Fruit fly (Drosophila melanogaster): Measurements from ENCODE around the gene lectin-21Ca.

lectin-21Ca gene

dm6 chr2L:636507-636906 lies 12.1 kb downstream of the lectin-21Ca start (continued):
- peak; percentile 0 for TF ChIP-seq CG8632 (GFP tag; optimal IDR thresholded peaks at IDR 0.05)
- TF ChIP-seq OdsH (GFP tag; optimal IDR thresholded peaks at IDR 0.05) = peak; percentile 33
- TF ChIP-seq fd85E (GFP tag; optimal IDR thresholded peaks at IDR 0.05) = no peak
- TF ChIP-seq CG11762 (GFP tag; optimal IDR thresholded peaks at IDR 0.05; ENCODE audit: insufficient read depth) = no peak
- no peak for TF ChIP-seq CG8319 (GFP tag; optimal IDR thresholded peaks at IDR 0.05)
- no peak for TF ChIP-seq CG6276 (GFP tag; optimal IDR thresholded peaks at IDR 0.05)
- TF ChIP-seq cyc (GFP tag; optimal IDR thresholded peaks at IDR 0.05) = peak; percentile 25
- no peak for TF ChIP-seq CG7368 (GFP tag; optimal IDR thresholded peaks at IDR 0.05)
- TF ChIP-seq svp (GFP tag) = peak; percentile 62
- TF ChIP-seq CG1621 (tag; optimal IDR thresholded peaks at IDR 0.05) = no peak
- TF ChIP-seq CG6163 (GFP tag; IDR thresholded peaks at IDR 0.05) = peak; percentile 68
- TF ChIP-seq CG3919 (GFP tag; optimal IDR thresholded peaks at IDR 0.05) = peak; percentile 55
- no peak for TF ChIP-seq CG4318 (GFP tag; optimal IDR thresholded peaks at IDR 0.05)
- TF ChIP-seq Sox102F (GFP tag; optimal IDR thresholded peaks at IDR 0.05) = peak; percentile 46
- TF ChIP-seq Gug (GFP tag; IDR thresholded peaks at IDR 0.05) = no peak
- no peak for TF ChIP-seq CG34406 (GFP tag; optimal IDR thresholded peaks at IDR 0.05)
- TF ChIP-seq net (GFP tag; optimal IDR thresholded peaks at IDR 0.05) = no peak
- TF ChIP-seq CG15336 (GFP tag; IDR thresholded peaks at IDR 0.05) = no peak
- TF ChIP-seq dac (GFP tag; optimal IDR thresholded peaks at IDR 0.05) = no peak
- TF ChIP-seq esn (GFP tag; optimal IDR thresholded peaks at IDR 0.05) = peak; percentile 48
- TF ChIP-seq Hr4 (GFP tag; optimal IDR thresholded peaks at IDR 0.05) = no peak
- TF ChIP-seq eg (GFP tag; IDR thresholded peaks at IDR 0.05) = no peak
- TF ChIP-seq CG3032 (tag; optimal IDR thresholded peaks at IDR 0.05) = no peak
- no peak for TF ChIP-seq CG11294 (GFP tag; IDR thresholded peaks at IDR 0.05)

dm6 chr2L:646523-646922 lies 22.1 kb downstream of the lectin-21Ca start:
- TF ChIP-seq Hr38 (GFP tag; optimal IDR thresholded peaks at IDR 0.05) = no peak
- peak; percentile 80 for TF ChIP-seq CG10631 (GFP tag; optimal IDR thresholded peaks at IDR 0.05)
- no peak for TF ChIP-seq vri (GFP tag; optimal IDR thresholded peaks at IDR 0.05)
- peak; percentile 77 for TF ChIP-seq Ets96B (tag; optimal IDR thresholded peaks at IDR 0.05)
- TF ChIP-seq CG34406 (GFP tag; optimal IDR thresholded peaks at IDR 0.05) = peak; percentile 2
- peak; percentile 72 for TF ChIP-seq CG6808 (GFP tag; optimal IDR thresholded peaks at IDR 0.05)
- TF ChIP-seq fd59A (GFP tag; optimal IDR thresholded peaks at IDR 0.05) = peak; percentile 73
- TF ChIP-seq net (GFP tag; optimal IDR thresholded peaks at IDR 0.05) = peak; percentile 39
- TF ChIP-seq CG8319 (GFP tag; optimal IDR thresholded peaks at IDR 0.05) = no peak
- peak; percentile 18 for TF ChIP-seq Hr39 (GFP tag; optimal IDR thresholded peaks at IDR 0.05)
- TF ChIP-seq CG1621 (tag; optimal IDR thresholded peaks at IDR 0.05) = peak; percentile 61
- TF ChIP-seq topi (GFP tag; optimal IDR thresholded peaks at IDR 0.05) = peak; percentile 40
- TF ChIP-seq acj6 (GFP tag; optimal IDR thresholded peaks at IDR 0.05) = peak; percentile 47
- peak; percentile 3 for TF ChIP-seq lz (GFP tag; optimal IDR thresholded peaks at IDR 0.05)
- peak; percentile 66 for TF ChIP-seq CG10669 (GFP tag; optimal IDR thresholded peaks at IDR 0.05)
- peak; percentile 62 for TF ChIP-seq svp (GFP tag)
- peak; percentile 64 for TF ChIP-seq OdsH (GFP tag; optimal IDR thresholded peaks at IDR 0.05)
- no peak for TF ChIP-seq CG16779 (tag; optimal IDR thresholded peaks at IDR 0.05)
- TF ChIP-seq CG32006 (GFP tag; optimal IDR thresholded peaks at IDR 0.05) = peak; percentile 26
- TF ChIP-seq Met (GFP tag; optimal IDR thresholded peaks at IDR 0.05) = peak; percentile 36
- TF ChIP-seq Blimp-1 (GFP tag; optimal IDR thresholded peaks at IDR 0.05) = no peak
- TF ChIP-seq dsx (GFP tag; optimal IDR thresholded peaks at IDR 0.05; ENCODE audit: poor library complexity, severe bottlenecking) = peak; percentile 64
- TF ChIP-seq CG4318 (GFP tag; optimal IDR thresholded peaks at IDR 0.05) = no peak
- peak; percentile 61 to 63 for TF ChIP-seq ss (GFP tag; optimal IDR thresholded peaks at IDR 0.05)
- peak; percentile 58 for TF ChIP-seq pdm3 (GFP tag; optimal IDR thresholded peaks at IDR 0.05)
- peak; percentile 12 for TF ChIP-seq CG8632 (GFP tag; optimal IDR thresholded peaks at IDR 0.05)
- peak; percentile 90 for TF ChIP-seq Eip78C (GFP tag)
- TF ChIP-seq CG11294 (GFP tag; IDR thresholded peaks at IDR 0.05) = no peak
- peak; percentile 76 for TF ChIP-seq CG3032 (tag; optimal IDR thresholded peaks at IDR 0.05)
- TF ChIP-seq Eip75B (GFP tag; optimal IDR thresholded peaks at IDR 0.05) = peak; percentile 73
- TF ChIP-seq salr (GFP tag; optimal IDR thresholded peaks at IDR 0.05) = peak; percentile 26 to 56
- TF ChIP-seq Smox (GFP tag; optimal IDR thresholded peaks at IDR 0.05) = peak; percentile 4
- no peak for TF ChIP-seq Sox102F (GFP tag; optimal IDR thresholded peaks at IDR 0.05)
- no peak for TF ChIP-seq fd85E (GFP tag; optimal IDR thresholded peaks at IDR 0.05)
- TF ChIP-seq fkh (GFP tag; optimal IDR thresholded peaks at IDR 0.05) = no peak
- TF ChIP-seq Hr4 (GFP tag; optimal IDR thresholded peaks at IDR 0.05) = no peak
- TF ChIP-seq CG11902 (GFP tag; optimal IDR thresholded peaks at IDR 0.05) = no peak
- TF ChIP-seq CG3919 (GFP tag; optimal IDR thresholded peaks at IDR 0.05) = peak; percentile 76
- TF ChIP-seq CG6163 (GFP tag; IDR thresholded peaks at IDR 0.05) = peak; percentile 77
- no peak for TF ChIP-seq CG31627 (GFP tag; optimal IDR thresholded peaks at IDR 0.05)

All from whole organism, prepupa.